Worm (Caenorhabditis elegans) whole organism, midembryonic: ENCODE data around the gene srh-284.

ENCODE experiments used
- T22C8.4 ChIP-seq: fragments of 200-800 bp; sonication (Bioruptor generic); IDR thresholded peaks from 2 replicates; pipeline ENCODE4 v1.3.6; 2022; ENCODE audit warnings: missing genetic modification characterization, missing compliant biosample characterization
- cog-1 ChIP-seq: sonication (generic microtip); optimal IDR thresholded peaks from 2 replicates; lab custom pipeline; 2016; ENCODE audit warnings: missing genetic modification characterization, missing compliant biosample characterization
- flt-1 ChIP-seq: fragments of 200-800 bp; sonication (Bioruptor generic); IDR thresholded peaks from 2 replicates; pipeline ENCODE4 v1.3.6; 2022; ENCODE audit warnings: missing genetic modification characterization, missing compliant biosample characterization
- klf-2 ChIP-seq: fragments of 200-800 bp; sonication (Bioruptor generic); conservative IDR thresholded peaks from 2 replicates; pipeline ENCODE4 v1.3.6; 2022; ENCODE audit warnings: missing genetic modification reagents, missing genetic modification characterization, missing compliant biosample characterization
- med-1 ChIP-seq: sonication (generic microtip); optimal IDR thresholded peaks from 2 replicates; lab custom pipeline; 2017; ENCODE audit warnings: missing genetic modification characterization, mild to moderate bottlenecking, missing compliant biosample characterization, antibody characterized with exemption, missing genetic modification reagents; ENCODE audit not compliant: insufficient read depth
- ref-1 ChIP-seq: fragments of 200-800 bp; sonication (Bioruptor generic); conservative IDR thresholded peaks from 2 replicates; pipeline ENCODE4 v1.3.6; 2022; ENCODE audit warnings: missing genetic modification reagents, missing genetic modification characterization, missing compliant biosample characterization
- tab-1 ChIP-seq: fragments of 200-800 bp; sonication (Bioruptor generic); IDR thresholded peaks from 2 replicates; pipeline ENCODE4 v1.3.6; 2022; ENCODE audit warnings: missing genetic modification characterization, missing compliant biosample characterization
- ztf-23 ChIP-seq: fragments of 200-800 bp; sonication (Bioruptor generic); IDR thresholded peaks from 2 replicates; pipeline ENCODE4 v1.3.6; 2022; ENCODE audit warnings: missing genetic modification reagents, missing genetic modification characterization, missing compliant biosample characterization
- ztf-29 ChIP-seq: fragments of 200-800 bp; sonication (Bioruptor generic); IDR thresholded peaks from 2 replicates; pipeline ENCODE4 v1.3.6; 2022; ENCODE audit warnings: missing genetic modification reagents, missing genetic modification characterization, missing compliant biosample characterization

Gene srh-284

DNA sequence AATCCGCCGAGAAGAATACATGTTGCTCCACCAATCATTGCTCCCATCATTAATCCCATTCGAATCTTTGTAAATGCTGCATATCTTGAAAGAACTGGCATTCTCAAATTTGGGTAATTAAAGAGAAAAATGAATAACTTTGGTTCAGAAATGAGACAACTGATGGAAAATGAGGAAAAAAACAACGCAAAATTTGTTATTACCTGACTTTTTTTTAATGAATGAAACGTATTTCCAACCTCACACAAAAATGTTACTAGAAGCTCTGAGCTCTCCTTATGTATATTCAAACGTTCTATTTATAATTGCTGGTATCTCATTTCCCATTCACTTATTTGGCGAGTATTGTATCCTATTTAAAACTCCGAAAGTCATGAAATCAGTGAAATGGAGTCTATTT, 35.2 kb downstream of the srh-284 start, which contains the start of the genes Y94A7B.11 and srh-292:
Gene Y94A7B.11 (minus strand): TSS at position 101 of the 400 bp plus-strand sequence.
Gene srh-292 (plus strand): TSS at position 251 of the 400 bp plus-strand sequence.
- TF ChIP-seq med-1 (GFP tag; lab: Kevin White, UChicago) (no peak), ref-1 (GFP tag; lab: Robert Waterston, UW) (no peak), cog-1 (tag; lab: Kevin White, UChicago) (no peak), tab-1 (no peak), ztf-23 (GFP tag; lab: Robert Waterston, UW) (no peak), klf-2 (GFP tag; lab: Robert Waterston, UW) (no peak), flt-1 (GFP tag; lab: Robert Waterston, UW) (no peak), T22C8.4 (GFP tag; lab: Robert Waterston, UW) (no peak), ztf-29 (GFP tag; lab: Robert Waterston, UW) (no peak)

DNA sequence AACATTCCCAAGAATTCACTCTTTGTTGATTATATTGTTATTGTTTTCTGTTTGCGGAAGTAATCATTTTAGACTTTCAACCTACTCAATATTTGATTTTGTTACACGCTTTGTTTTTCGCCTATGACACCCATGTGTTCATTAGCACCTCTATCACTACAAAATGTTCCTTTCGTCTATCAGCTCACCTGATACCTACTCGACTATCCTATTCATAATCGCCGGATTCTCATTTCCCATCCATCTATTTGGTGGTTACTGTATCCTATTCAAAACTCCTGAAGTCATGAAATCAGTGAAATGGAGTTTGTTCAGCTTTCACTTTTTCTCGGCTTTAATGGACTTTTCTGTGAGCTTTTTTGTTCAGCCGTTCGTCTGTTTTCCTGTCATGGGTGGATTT, 38.0 kb downstream of the srh-284 start, which contains the start of gene srh-291:
Gene srh-291 (plus strand): TSS at position 301 of the 400 bp plus-strand sequence.
- TF ChIP-seq flt-1 (GFP tag; lab: Robert Waterston, UW) (no peak), tab-1 (no peak), med-1 (GFP tag; lab: Kevin White, UChicago) (no peak), ztf-23 (GFP tag; lab: Robert Waterston, UW) (no peak), ztf-29 (GFP tag; lab: Robert Waterston, UW) (no peak), klf-2 (GFP tag; lab: Robert Waterston, UW) (no peak)

DNA sequence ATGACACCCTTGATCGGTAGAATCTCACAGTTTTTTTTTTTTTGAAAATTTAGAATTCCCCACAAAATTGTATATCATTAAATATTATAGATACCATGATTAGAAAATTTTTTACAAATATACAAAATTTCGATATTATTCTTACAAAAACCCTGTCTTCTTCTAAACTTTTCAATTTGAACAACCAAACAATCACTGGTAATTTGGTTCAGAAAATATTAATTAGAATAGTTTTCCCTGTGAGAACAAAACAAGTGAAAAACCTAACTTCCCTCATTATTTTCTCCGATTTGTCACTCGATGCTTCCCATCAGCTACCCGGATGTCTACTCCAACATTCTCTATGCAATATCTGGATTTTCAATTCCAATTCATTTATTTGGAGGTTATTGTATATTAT, 42.7 kb downstream of the srh-284 start, which contains the start of gene srh-296:
Gene srh-296 (plus strand): TSS at position 301 of the 400 bp plus-strand sequence.
- TF ChIP-seq T22C8.4 (GFP tag; lab: Robert Waterston, UW) (no peak), tab-1 (no peak), med-1 (GFP tag; lab: Kevin White, UChicago) (no peak), klf-2 (GFP tag; lab: Robert Waterston, UW) (no peak), ref-1 (GFP tag; lab: Robert Waterston, UW) (no peak), ztf-29 (GFP tag; lab: Robert Waterston, UW) (no peak), cog-1 (tag; lab: Kevin White, UChicago) (no peak), ztf-23 (GFP tag; lab: Robert Waterston, UW) (no peak), flt-1 (GFP tag; lab: Robert Waterston, UW) (no peak)

DNA sequence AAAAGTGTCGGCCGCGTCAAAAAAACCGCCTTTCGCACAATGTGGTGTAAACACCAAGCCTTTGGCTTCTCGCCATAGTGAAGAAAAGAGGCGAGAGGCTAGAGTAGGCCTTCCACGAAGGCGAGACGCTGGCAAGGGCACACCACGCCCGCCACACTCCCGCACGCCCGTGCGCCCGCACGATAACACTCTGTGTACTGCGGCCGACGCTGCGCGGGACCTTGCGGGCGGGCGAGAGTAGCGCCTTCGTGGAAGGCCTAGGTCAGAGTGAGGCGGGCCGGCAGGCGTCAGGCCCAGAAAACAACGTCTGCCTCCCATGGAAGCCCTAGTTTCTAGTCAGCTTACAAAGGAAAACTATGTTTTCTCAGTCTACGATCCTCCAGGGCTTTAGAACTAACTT, 44.8 kb downstream of the srh-284 start:
- no peak for TF ChIP-seq ztf-29 (GFP tag; lab: Robert Waterston, UW)
- no peak for TF ChIP-seq flt-1 (GFP tag; lab: Robert Waterston, UW)
- TF ChIP-seq tab-1: no peak
- no peak for TF ChIP-seq ref-1 (GFP tag; lab: Robert Waterston, UW)
- TF ChIP-seq T22C8.4 (GFP tag; lab: Robert Waterston, UW): no peak
- no peak for TF ChIP-seq klf-2 (GFP tag; lab: Robert Waterston, UW)
- no peak for TF ChIP-seq med-1 (GFP tag; lab: Kevin White, UChicago)
- no peak for TF ChIP-seq ztf-23 (GFP tag; lab: Robert Waterston, UW)
- TF ChIP-seq cog-1 (tag; lab: Kevin White, UChicago): no peak

DNA sequence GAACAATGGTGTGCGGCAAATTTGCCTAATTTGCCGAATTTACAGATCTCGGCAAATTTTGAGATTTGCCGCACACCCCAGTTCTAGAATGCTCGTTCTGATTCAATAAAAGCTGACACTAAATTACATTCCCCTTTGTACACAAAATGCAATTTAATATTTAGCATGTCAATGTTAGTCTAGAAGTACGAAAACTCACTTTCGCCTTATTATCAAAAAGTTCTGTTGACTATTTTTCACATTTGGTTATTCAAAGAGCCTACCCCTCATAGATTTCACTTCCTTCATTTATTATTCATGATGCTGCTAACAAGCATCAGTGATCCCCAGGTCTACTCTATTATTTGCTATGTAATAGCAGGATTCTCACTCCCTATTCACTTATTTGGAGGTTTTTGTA, 51.2 kb downstream of the srh-284 start, which contains the start of gene srh-298:
Gene srh-298 (plus strand): TSS at position 301 of the 400 bp plus-strand sequence.
- TF ChIP-seq flt-1 (GFP tag; lab: Robert Waterston, UW) (no peak), klf-2 (GFP tag; lab: Robert Waterston, UW) (no peak), T22C8.4 (GFP tag; lab: Robert Waterston, UW) (no peak), ztf-23 (GFP tag; lab: Robert Waterston, UW) (no peak), cog-1 (tag; lab: Kevin White, UChicago) (no peak), ref-1 (GFP tag; lab: Robert Waterston, UW) (no peak), med-1 (GFP tag; lab: Kevin White, UChicago) (no peak), tab-1 (no peak), ztf-29 (GFP tag; lab: Robert Waterston, UW) (no peak)
